Worm (Caenorhabditis elegans) whole organism, young adult: Measurements from ENCODE around the gene aars-1.

ENCODE experiments used
- B0336.3 ChIP-seq: fragments of 200-800 bp; sonication (Bioruptor generic); IDR thresholded peaks from 2 replicates; pipeline ENCODE4 v1.3.6; 2022; ENCODE audit warnings: missing genetic modification characterization, missing compliant biosample characterization
- C06A6.2 ChIP-seq: fragments of 200-800 bp; sonication (Bioruptor generic); conservative IDR thresholded peaks from 2 replicates; pipeline ENCODE4 v1.3.6; 2022; ENCODE audit warnings: missing genetic modification characterization, missing compliant biosample characterization
- F22D6.2 ChIP-seq: sonication (generic microtip); optimal IDR thresholded peaks from 2 replicates; lab custom pipeline; 2016; ENCODE audit warnings: mild to moderate bottlenecking, missing genetic modification characterization, missing compliant biosample characterization
- F23B12.7 ChIP-seq: sonication (generic microtip); optimal IDR thresholded peaks from 2 replicates; lab custom pipeline; 2017; ENCODE audit warnings: missing genetic modification characterization, mild to moderate bottlenecking, missing compliant biosample characterization, antibody characterized with exemption, moderate library complexity; ENCODE audit not compliant: insufficient read depth
- F52B5.7 ChIP-seq: sonication (generic microtip); optimal IDR thresholded peaks from 2 replicates; lab custom pipeline; 2016; ENCODE audit warnings: mild to moderate bottlenecking, missing genetic modification characterization, missing compliant biosample characterization
- F57A8.1 ChIP-seq: fragments of 200-800 bp; sonication (Bioruptor generic); optimal IDR thresholded peaks from 2 replicates; lab custom pipeline; 2018; ENCODE audit warnings: mild to moderate bottlenecking, missing genetic modification characterization, moderate library complexity, missing compliant biosample characterization
- F57C9.4 ChIP-seq: sonication (generic microtip); optimal IDR thresholded peaks from 2 replicates; lab custom pipeline; 2017; ENCODE audit warnings: mild to moderate bottlenecking, missing genetic modification characterization, missing compliant biosample characterization
- Y53F4B.3 ChIP-seq: fragments of 200-800 bp; sonication (Bioruptor generic); IDR thresholded peaks from 2 replicates; pipeline ENCODE4 v1.3.6; 2022; ENCODE audit warnings: missing genetic modification reagents, missing genetic modification characterization, missing compliant biosample characterization
- aptf-3 ChIP-seq: fragments of 200-800 bp; sonication (Bioruptor generic); IDR thresholded peaks from 2 replicates; pipeline ENCODE4 v1.3.6; 2022; ENCODE audit warnings: missing genetic modification characterization, missing compliant biosample characterization
- attf-3 ChIP-seq: fragments of 200-800 bp; sonication (Bioruptor generic); conservative IDR thresholded peaks from 2 replicates; pipeline ENCODE4 v1.3.6; 2022; ENCODE audit warnings: missing genetic modification reagents, missing genetic modification characterization, missing compliant biosample characterization
- attf-6 ChIP-seq: fragments of 200-800 bp; sonication (Bioruptor generic); IDR thresholded peaks from 2 replicates; pipeline ENCODE4 v1.3.6; 2022; ENCODE audit warnings: missing genetic modification reagents, missing genetic modification characterization, missing compliant biosample characterization
- bed-1 ChIP-seq: fragments of 200-800 bp; sonication (Bioruptor generic); IDR thresholded peaks from 2 replicates; pipeline ENCODE4 v1.3.6; 2022; ENCODE audit warnings: missing genetic modification reagents, missing genetic modification characterization, missing compliant biosample characterization
- bed-2 ChIP-seq: fragments of 200-800 bp; sonication (Bioruptor generic); IDR thresholded peaks from 2 replicates; pipeline ENCODE4 v1.3.6; 2022; ENCODE audit warnings: missing genetic modification reagents, missing genetic modification characterization, missing compliant biosample characterization
- cebp-2 ChIP-seq: fragments of 200-800 bp; sonication (Bioruptor generic); IDR thresholded peaks from 2 replicates; pipeline ENCODE4 v1.3.6; 2022; ENCODE audit warnings: missing genetic modification characterization, missing compliant biosample characterization
- ceh-100 ChIP-seq: fragments of 200-800 bp; sonication (Bioruptor generic); IDR thresholded peaks from 2 replicates; pipeline ENCODE4 v1.3.6; 2022; ENCODE audit warnings: missing genetic modification reagents, missing genetic modification characterization, missing compliant biosample characterization
- ceh-58 ChIP-seq: fragments of 200-800 bp; sonication (Bioruptor generic); IDR thresholded peaks from 2 replicates; pipeline ENCODE4 v1.3.6; 2022; ENCODE audit warnings: missing genetic modification characterization, missing compliant biosample characterization
- ceh-79 ChIP-seq: sonication (generic microtip); optimal IDR thresholded peaks from 2 replicates; lab custom pipeline; 2017; ENCODE audit warnings: mild to moderate bottlenecking, missing genetic modification characterization, missing compliant biosample characterization
- dpff-1 ChIP-seq: sonication (generic microtip); optimal IDR thresholded peaks from 2 replicates; lab custom pipeline; 2017; ENCODE audit warnings: mild to moderate bottlenecking, missing genetic modification characterization, missing compliant biosample characterization
- dpl-1 ChIP-seq: fragments of 150-350 bp; optimal IDR thresholded peaks from 2 replicates; lab custom pipeline; 2014; ENCODE audit warnings: missing biosample characterization, missing genetic modification reagents, missing genetic modification characterization
- egl-18 ChIP-seq: fragments of 200-800 bp; sonication (Bioruptor generic); IDR thresholded peaks from 2 replicates; pipeline ENCODE4 v1.3.6; 2022; ENCODE audit warnings: missing genetic modification reagents, missing genetic modification characterization, missing compliant biosample characterization
- egrh-3 ChIP-seq: fragments of 200-800 bp; sonication (Bioruptor generic); IDR thresholded peaks from 2 replicates; pipeline ENCODE4 v1.3.6; 2022; ENCODE audit warnings: missing genetic modification reagents, missing genetic modification characterization, missing compliant biosample characterization
- ekl-4 ChIP-seq: fragments of 200-800 bp; sonication (Bioruptor generic); IDR thresholded peaks from 2 replicates; pipeline ENCODE4 v1.3.6; 2022; ENCODE audit warnings: missing genetic modification reagents, missing genetic modification characterization, missing compliant biosample characterization
- ets-4 ChIP-seq: fragments of 200-800 bp; sonication (Bioruptor generic); optimal IDR thresholded peaks from 2 replicates; lab custom pipeline; 2018; ENCODE audit warnings: mild to moderate bottlenecking, missing genetic modification characterization, missing compliant biosample characterization
- fkh-3 ChIP-seq: sonication (generic microtip); optimal IDR thresholded peaks from 2 replicates; lab custom pipeline; 2016; ENCODE audit warnings: mild to moderate bottlenecking, missing genetic modification characterization, missing compliant biosample characterization
- him-1 ChIP-seq: sonication (generic microtip); optimal IDR thresholded peaks from 2 replicates; lab custom pipeline; 2016; ENCODE audit warnings: missing genotype, missing genetic modification reagents, missing genetic modification characterization, missing compliant biosample characterization
- hlh-12 ChIP-seq: sonication (generic microtip); optimal IDR thresholded peaks from 2 replicates; lab custom pipeline; 2016; ENCODE audit warnings: missing genetic modification characterization, missing compliant biosample characterization
- hmg-1.2 ChIP-seq: fragments of 200-800 bp; sonication (Bioruptor generic); IDR thresholded peaks from 2 replicates; pipeline ENCODE4 v1.3.6; 2022; ENCODE audit warnings: missing genetic modification reagents, missing genetic modification characterization, missing compliant biosample characterization
- hmg-20 ChIP-seq: fragments of 200-800 bp; sonication (Bioruptor generic); IDR thresholded peaks from 2 replicates; pipeline ENCODE4 v1.3.6; 2022; ENCODE audit warnings: missing genetic modification reagents, missing genetic modification characterization, missing compliant biosample characterization
- hrde-1 ChIP-seq: sonication (generic microtip); optimal IDR thresholded peaks from 2 replicates; lab custom pipeline; 2016; ENCODE audit warnings: missing genetic modification characterization, mild to moderate bottlenecking, missing compliant biosample characterization, moderate library complexity, missing genotype, missing genetic modification reagents, borderline replicate concordance
- lin-35 ChIP-seq, 3 experiments: fragments of 150-350 bp in 2 of 3; sonication (generic microtip) in 1 of 3; optimal IDR thresholded peaks; 2 replicates each; lab custom pipeline; 2014 to 2018; ENCODE audit warnings: missing biosample characterization in 3 of 3, missing genetic modification characterization in 3 of 3, missing genetic modification reagents in 3 of 3
- lir-1 ChIP-seq: fragments of 200-800 bp; sonication (Bioruptor generic); conservative IDR thresholded peaks from 2 replicates; pipeline ENCODE4 v1.3.6; 2022; ENCODE audit warnings: missing genetic modification reagents, missing genetic modification characterization, missing compliant biosample characterization
- madf-8 ChIP-seq: fragments of 200-800 bp; sonication (Bioruptor generic); conservative IDR thresholded peaks from 2 replicates; pipeline ENCODE4 v1.3.6; 2022; ENCODE audit warnings: missing genetic modification reagents, missing genetic modification characterization, missing compliant biosample characterization
- mxl-1 ChIP-seq: sonication (generic microtip); optimal IDR thresholded peaks from 2 replicates; lab custom pipeline; 2016; ENCODE audit warnings: missing genetic modification characterization, missing compliant biosample characterization
- nfya-2 ChIP-seq: fragments of 200-800 bp; sonication (Bioruptor generic); IDR thresholded peaks from 2 replicates; pipeline ENCODE4 v1.3.6; 2022; ENCODE audit warnings: missing genetic modification reagents, missing genetic modification characterization, missing compliant biosample characterization
- nhr-179 ChIP-seq: sonication (generic microtip); optimal IDR thresholded peaks from 2 replicates; lab custom pipeline; 2016; ENCODE audit warnings: mild to moderate bottlenecking, missing genetic modification characterization, missing compliant biosample characterization
- nhr-27 ChIP-seq: fragments of 200-800 bp; sonication (Bioruptor generic); optimal IDR thresholded peaks from 2 replicates; lab custom pipeline; 2018; ENCODE audit warnings: mild to moderate bottlenecking, missing genetic modification characterization, moderate library complexity, missing compliant biosample characterization
- nhr-90 ChIP-seq: sonication (generic microtip); optimal IDR thresholded peaks from 2 replicates; lab custom pipeline; 2016; ENCODE audit warnings: missing genotype, mild to moderate bottlenecking, missing genetic modification characterization, missing compliant biosample characterization
- rec-8 ChIP-seq, 2 experiments: sonication (generic microtip); optimal IDR thresholded peaks; 2 replicates each; lab custom pipeline; 2016; ENCODE audit warnings: mild to moderate bottlenecking in 2 of 2, missing genetic modification characterization in 2 of 2, missing genetic modification reagents in 2 of 2, missing genotype in 2 of 2, missing biosample characterization in 1 of 2, missing compliant biosample characterization in 1 of 2, moderate library complexity in 1 of 2
- rpc-1 ChIP-seq, 2 experiments: fragments of 150-350 bp in 1 of 2; sonication (generic microtip) in 1 of 2; optimal IDR thresholded peaks; 2 replicates each; lab custom pipeline; 2014 to 2018; ENCODE audit warnings: missing biosample characterization in 1 of 2, missing genetic modification characterization in 1 of 2, missing genetic modification reagents in 1 of 2, missing genotype in 1 of 2
- snpc-1.1 ChIP-seq: sonication (generic microtip); optimal IDR thresholded peaks from 2 replicates; lab custom pipeline; 2017; ENCODE audit warnings: missing genetic modification characterization, mild to moderate bottlenecking, missing compliant biosample characterization, antibody characterized with exemption, moderate library complexity, missing genotype, missing genetic modification reagents; ENCODE audit not compliant: insufficient read depth
- snpc-4 ChIP-seq, 5 experiments: fragments of 150-350 bp in 1 of 5; sonication (generic microtip) in 4 of 5; optimal IDR thresholded peaks; 2 replicates each; lab custom pipeline; 2014 to 2018; ENCODE audit warnings: missing genetic modification characterization in 5 of 5, missing biosample characterization in 3 of 5, antibody characterized with exemption in 2 of 5, mild to moderate bottlenecking in 2 of 5, missing compliant biosample characterization in 2 of 5, missing genotype in 2 of 5, moderate library complexity in 2 of 5, missing genetic modification reagents in 1 of 5
- sptf-2 ChIP-seq: fragments of 200-800 bp; sonication (Bioruptor generic); optimal IDR thresholded peaks from 2 replicates; lab custom pipeline; 2018; ENCODE audit warnings: mild to moderate bottlenecking, missing genetic modification characterization, missing compliant biosample characterization
- tbp1 ChIP-seq: fragments of 200-800 bp; sonication (Bioruptor generic); optimal IDR thresholded peaks from 2 replicates; lab custom pipeline; 2018; ENCODE audit warnings: mild to moderate bottlenecking, missing genetic modification characterization, missing compliant biosample characterization
- tbx-9 ChIP-seq: sonication (generic microtip); optimal IDR thresholded peaks from 2 replicates; lab custom pipeline; 2016; ENCODE audit warnings: borderline replicate concordance, missing genetic modification characterization, inconsistent platforms, missing compliant biosample characterization
- xnd-1 ChIP-seq: sonication (generic microtip); optimal IDR thresholded peaks from 2 replicates; lab custom pipeline; 2016; ENCODE audit warnings: missing genotype, missing genetic modification reagents, missing genetic modification characterization, missing compliant biosample characterization
- ztf-28 ChIP-seq: fragments of 200-800 bp; sonication (Bioruptor generic); IDR thresholded peaks from 2 replicates; pipeline ENCODE4 v1.3.6; 2022; ENCODE audit warnings: missing genetic modification reagents, missing genetic modification characterization, missing compliant biosample characterization

Gene aars-1

ce11 chrII:11485200-11485599, 20.9 kb upstream of the aars-1 start, which contains the start of gene twk-5:
Gene twk-5 (minus strand): TSS chrII:11485300.
- TF ChIP-seq nhr-90 (tag; lab: Kevin White, UChicago) = no peak
- no peak for TF ChIP-seq attf-6 (GFP tag; lab: Robert Waterston, UW)
- no peak for TF ChIP-seq F23B12.7 (tag; lab: Kevin White, UChicago)
- TF ChIP-seq dpl-1 = no peak
- no peak for TF ChIP-seq hrde-1
- TF ChIP-seq snpc-1.1 (tag; lab: Kevin White, UChicago) = no peak
- no peak for TF ChIP-seq xnd-1
- TF ChIP-seq tbp1 = no peak
- TF ChIP-seq hmg-1.2 (GFP tag; lab: Robert Waterston, UW) = no peak
- TF ChIP-seq nhr-27 (tag; lab: Kevin White, UChicago) = no peak
- TF ChIP-seq nhr-179 = no peak
- no peak for TF ChIP-seq snpc-4 (GFP tag; optimal IDR thresholded peaks at IDR 0.05; lab: Kevin White, UChicago)
- no peak for TF ChIP-seq snpc-4 (tag; optimal IDR thresholded peaks at IDR 0.05; lab: Kevin White, UChicago)
- no peak for TF ChIP-seq F57C9.4 (tag; lab: Kevin White, UChicago)
- no peak for TF ChIP-seq ztf-28 (GFP tag; lab: Robert Waterston, UW)
- no peak for TF ChIP-seq F57A8.1 (GFP tag; lab: Kevin White, UChicago)
- no peak for TF ChIP-seq attf-3 (GFP tag; lab: Robert Waterston, UW)
- TF ChIP-seq bed-1 (GFP tag; lab: Robert Waterston, UW) = no peak
- TF ChIP-seq F22D6.2 (tag; lab: Kevin White, UChicago) = no peak
- TF ChIP-seq ceh-58 (GFP tag; lab: Robert Waterston, UW) = no peak
- no peak for TF ChIP-seq him-1

DNA sequence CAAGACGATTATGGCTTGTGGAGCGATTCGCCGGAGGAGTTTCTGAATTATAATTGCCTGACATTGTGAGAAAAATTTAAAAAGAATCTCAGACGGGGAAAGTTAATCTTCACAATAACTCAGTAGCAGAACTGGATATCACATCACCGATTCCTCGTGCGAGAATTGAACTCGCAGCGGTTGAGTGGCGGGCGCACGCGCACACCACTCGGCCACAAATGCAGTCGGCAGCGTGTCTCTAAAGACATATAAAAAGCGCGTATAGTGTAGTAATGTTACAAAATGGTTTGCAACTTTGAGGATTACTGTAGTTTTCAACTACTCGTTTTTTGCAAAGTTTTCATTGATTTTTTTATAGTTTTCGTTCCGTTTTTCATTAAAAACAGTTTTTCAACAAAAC, 20.3 kb upstream of the aars-1 start:
- TF ChIP-seq nfya-2 (GFP tag; lab: Robert Waterston, UW) = 0 out of 2 replicates have a peak, but pooled peaks have one; percentile 46
- TF ChIP-seq F22D6.2 (tag; lab: Kevin White, UChicago) = peak; percentile 63
- TF ChIP-seq lin-35 (GFP tag; optimal IDR thresholded peaks at IDR 0.05; lab: Kevin White, UChicago) = peak in 1 of 3 experiments; percentile 78
- TF ChIP-seq B0336.3 (GFP tag; lab: Robert Waterston, UW) = peak; percentile 87
- TF ChIP-seq hmg-1.2 (GFP tag; lab: Robert Waterston, UW) = peak; percentile 85
- peak; percentile 49 for TF ChIP-seq madf-8
- peak; percentile 92 to 98 for TF ChIP-seq rec-8 (tag; optimal IDR thresholded peaks at IDR 0.05; lab: Kevin White, UChicago)
- TF ChIP-seq bed-2 (GFP tag; lab: Robert Waterston, UW) = no peak
- TF ChIP-seq cebp-2 (GFP tag; lab: Robert Waterston, UW) = peak; percentile 97
- peak; percentile 94 for TF ChIP-seq ets-4 (GFP tag; lab: Kevin White, UChicago)
- 0 out of 2 replicates have a peak, but pooled peaks have one; percentile 58 for TF ChIP-seq aptf-3
- peak; percentile 92 for TF ChIP-seq ekl-4 (GFP tag; lab: Robert Waterston, UW)
- TF ChIP-seq C06A6.2 (GFP tag; lab: Robert Waterston, UW) = peak; percentile 57
- TF ChIP-seq egl-18 (GFP tag; lab: Robert Waterston, UW) = peak; percentile 85
- peak; percentile 85 for TF ChIP-seq hlh-12 (tag; lab: Kevin White, UChicago)
- TF ChIP-seq tbp1 = peak; percentile 100
- peak; percentile 98 for TF ChIP-seq sptf-2 (GFP tag; lab: Kevin White, UChicago)
- TF ChIP-seq ceh-79 (tag; lab: Kevin White, UChicago) = peak; percentile 91
- peak; percentile 52 for TF ChIP-seq dpff-1 (tag; lab: Kevin White, UChicago)
- TF ChIP-seq lir-1 (GFP tag; lab: Robert Waterston, UW) = peak; percentile 84
- TF ChIP-seq ceh-58 (GFP tag; lab: Robert Waterston, UW) = peak; percentile 87; the same call in 1 of the 2 replicates
- TF ChIP-seq Y53F4B.3 (GFP tag; lab: Robert Waterston, UW) = peak; percentile 83
- peak; percentile 84 for TF ChIP-seq rpc-1 (optimal IDR thresholded peaks at IDR 0.05; lab: Kevin White, UChicago)
- peak; percentile 99 for TF ChIP-seq rpc-1 (tag; optimal IDR thresholded peaks at IDR 0.05; lab: Kevin White, UChicago)
- TF ChIP-seq F52B5.7 = peak; percentile 98
- TF ChIP-seq egrh-3 (GFP tag; lab: Robert Waterston, UW) = peak; percentile 50
- TF ChIP-seq mxl-1 (tag; lab: Kevin White, UChicago) = peak; percentile 98
- TF ChIP-seq ztf-28 (GFP tag; lab: Robert Waterston, UW) = peak; percentile 75; the same call in 1 of the 2 replicates
- TF ChIP-seq fkh-3 (tag; lab: Kevin White, UChicago) = peak; percentile 97
- peak; percentile 88 for TF ChIP-seq hmg-20 (GFP tag; lab: Robert Waterston, UW)
- peak; percentile 26 for TF ChIP-seq tbx-9 (tag; lab: Kevin White, UChicago)
- TF ChIP-seq ceh-100 (GFP tag; lab: Robert Waterston, UW) = peak; percentile 82
